In the genomic region with DNA sequence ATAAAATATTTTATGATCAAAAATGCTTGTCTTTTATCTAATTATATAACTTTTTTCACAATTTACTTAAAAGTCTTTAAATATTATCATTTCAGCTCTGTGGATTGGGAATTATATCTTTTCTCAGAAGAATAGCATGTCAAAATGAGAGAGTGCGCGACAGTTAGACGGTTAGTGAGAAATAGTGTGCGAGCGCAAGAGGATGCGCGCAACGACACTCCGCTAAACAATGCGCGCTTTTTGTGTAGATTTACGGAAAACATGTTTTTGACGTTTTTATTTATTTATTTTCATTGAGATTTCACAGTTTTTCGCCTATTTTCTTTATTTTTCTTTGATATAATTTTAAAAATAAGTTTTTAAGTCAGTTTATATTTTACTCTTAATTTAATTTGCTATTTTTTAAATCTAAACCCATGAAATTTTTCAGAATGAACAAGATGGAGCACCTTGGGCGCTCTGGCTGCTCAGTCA, we compare ENCODE assay signal across 2 worm cellular contexts.
TF ChIP-seq lines count a peak whose summit lies in the region.

Gene F02C12.3 (plus strand): TSS at position 424 of the 474 bp plus-strand sequence.

TF ChIP-seq in whole organism, L1 larva, 84 proteins besides CTCF, POLR2A, EP300 and RAD21 (continued from another document and continues in another):
- TF ChIP-seq mep-1 (tag; optimal IDR thresholded peaks at IDR 0.05; lab: Kevin White, UChicago) (peak; percentile 91), lin-13 (GFP tag; optimal IDR thresholded peaks at IDR 0.05; lab: Kevin White, UChicago) (peak; percentile 78), nhr-77 (tag; optimal IDR thresholded peaks at IDR 0.05; lab: Kevin White, UChicago) (peak; percentile 21), nhr-84 (tag; optimal IDR thresholded peaks at IDR 0.05; lab: Kevin White, UChicago) (no peak), C16A3.4 (tag; optimal IDR thresholded peaks at IDR 0.05; lab: Kevin White, UChicago) (peak; percentile 79), fkh-4 (tag; optimal IDR thresholded peaks at IDR 0.05; lab: Kevin White, UChicago; ENCODE audit: borderline replicate concordance) (peak; percentile 3), lir-3 (tag; optimal IDR thresholded peaks at IDR 0.05; lab: Kevin White, UChicago; ENCODE audit: poor library complexity) (peak; percentile 80), pag-3 (tag; optimal IDR thresholded peaks at IDR 0.05; lab: Kevin White, UChicago; ENCODE audit: borderline replicate concordance, insufficient read depth) (peak; percentile 16), ceh-8 (GFP tag; optimal IDR thresholded peaks at IDR 0.05; lab: Kevin White, UChicago) (peak; percentile 22), pqm-1 (tag; optimal IDR thresholded peaks at IDR 0.05; lab: Kevin White, UChicago) (no peak), ceh-90 (tag; optimal IDR thresholded peaks at IDR 0.05; lab: Kevin White, UChicago) (peak; percentile 26), fkh-8 (tag; optimal IDR thresholded peaks at IDR 0.05; lab: Kevin White, UChicago) (peak; percentile 79), sox-4 (tag; optimal IDR thresholded peaks at IDR 0.05; lab: Kevin White, UChicago) (peak; percentile 73), lin-14 (GFP tag; optimal IDR thresholded peaks at IDR 0.05; lab: Kevin White, UChicago) (peak; percentile 96), zip-4 (GFP tag; optimal IDR thresholded peaks at IDR 0.05; lab: Kevin White, UChicago) (peak; percentile 72), nhr-237 (tag; optimal IDR thresholded peaks at IDR 0.05; lab: Kevin White, UChicago) (peak; percentile 66), alr-1 (tag; optimal IDR thresholded peaks at IDR 0.05; lab: Kevin White, UChicago; ENCODE audit: borderline replicate concordance) (no peak), efl-3 (GFP tag; optimal IDR thresholded peaks at IDR 0.05; lab: Kevin White, UChicago) (no peak), aly-2 (tag; optimal IDR thresholded peaks at IDR 0.05; lab: Kevin White, UChicago) (peak; percentile 68), dsc-1 (tag; optimal IDR thresholded peaks at IDR 0.05; lab: Kevin White, UChicago) (peak; percentile 95), Y116A8C.19 (tag; optimal IDR thresholded peaks at IDR 0.05; lab: Kevin White, UChicago; ENCODE audit: borderline replicate concordance) (no peak), snu-23 (GFP tag; optimal IDR thresholded peaks at IDR 0.05; lab: Kevin White, UChicago) (peak; percentile 97), unc-62 (GFP tag; optimal IDR thresholded peaks at IDR 0.05; lab: Kevin White, UChicago) (no peak), nhr-12 (tag; optimal IDR thresholded peaks at IDR 0.05; lab: Kevin White, UChicago) (no peak), xbp-1 (tag; optimal IDR thresholded peaks at IDR 0.05; lab: Kevin White, UChicago) (peak; percentile 93), pax-3 (tag; optimal IDR thresholded peaks at IDR 0.05; lab: Kevin White, UChicago) (peak; percentile 60), lsy-2 (tag; optimal IDR thresholded peaks at IDR 0.05; lab: Kevin White, UChicago) (peak; percentile 89 to 91), nhr-19 (GFP tag; conservative IDR thresholded peaks at IDR 0.05; lab: Robert Waterston, UW) (peak; percentile 96), lin-15B (tag; optimal IDR thresholded peaks at IDR 0.05; lab: Kevin White, UChicago) (peak; percentile 82), sup-37 (GFP tag; optimal IDR thresholded peaks at IDR 0.05; lab: Kevin White, UChicago) (peak; percentile 56), tbx-2 (tag; optimal IDR thresholded peaks at IDR 0.05; lab: Kevin White, UChicago) (peak; percentile 94), zag-1 (tag; optimal IDR thresholded peaks at IDR 0.05; lab: Kevin White, UChicago) (no peak), hlh-17 (GFP tag; optimal IDR thresholded peaks at IDR 0.05; lab: Kevin White, UChicago; ENCODE audit: borderline replicate concordance) (no peak), nhr-85 (tag; lab: Kevin White, UChicago) (peak; percentile 97), aha-1 (tag; optimal IDR thresholded peaks at IDR 0.05; lab: Kevin White, UChicago) (no peak), lin-35 (GFP tag; optimal IDR thresholded peaks at IDR 0.05; lab: Kevin White, UChicago) (peak; percentile 75 to 86), hlh-4 (tag; optimal IDR thresholded peaks at IDR 0.05; lab: Kevin White, UChicago) (no peak), swsn-7 (tag; optimal IDR thresholded peaks at IDR 0.05; lab: Kevin White, UChicago) (peak; percentile 96), egl-27 (tag; optimal IDR thresholded peaks at IDR 0.05; lab: Kevin White, UChicago) (peak in 1 of 2 experiments; percentile 42), lin-39 (tag; optimal IDR thresholded peaks at IDR 0.05; lab: Kevin White, UChicago) (peak; percentile 85), nhr-90 (tag; optimal IDR thresholded peaks at IDR 0.05; lab: Kevin White, UChicago; ENCODE audit: poor library complexity) (peak; percentile 95), tlp-1 (tag; optimal IDR thresholded peaks at IDR 0.05; lab: Kevin White, UChicago) (no peak), irx-1 (tag; optimal IDR thresholded peaks at IDR 0.05; lab: Kevin White, UChicago) (peak; percentile 88), nhr-11 (tag; optimal IDR thresholded peaks at IDR 0.05; lab: Kevin White, UChicago) (peak; percentile 73), fos-1 (tag; optimal IDR thresholded peaks at IDR 0.05; lab: Kevin White, UChicago) (peak; percentile 83), grh-1 (GFP tag; IDR thresholded peaks at IDR 0.05; lab: Robert Waterston, UW) (peak; percentile 98), C04F5.9 (tag; optimal IDR thresholded peaks at IDR 0.05; lab: Kevin White, UChicago) (peak; percentile 56), ama-1 (optimal IDR thresholded peaks at IDR 0.05; lab: Kevin White, UChicago) (peak; percentile 9), rnt-1 (tag; optimal IDR thresholded peaks at IDR 0.05; lab: Kevin White, UChicago) (peak; percentile 91), nhr-76 (tag; optimal IDR thresholded peaks at IDR 0.05; lab: Kevin White, UChicago) (no peak), vab-15 (tag; optimal IDR thresholded peaks at IDR 0.05; lab: Kevin White, UChicago) (no peak), nhr-47 (tag; optimal IDR thresholded peaks at IDR 0.05; lab: Kevin White, UChicago) (peak; percentile 96), hpl-2 (GFP tag; optimal IDR thresholded peaks at IDR 0.05; lab: Kevin White, UChicago) (peak; percentile 85), elt-3 (tag; optimal IDR thresholded peaks at IDR 0.05; lab: Kevin White, UChicago) (peak in 3 of 6 experiments; percentile 17 to 89 (median 81)), ets-5 (GFP tag; IDR thresholded peaks at IDR 0.05; lab: Robert Waterston, UW) (no peak), ztf-4 (tag; optimal IDR thresholded peaks at IDR 0.05; lab: Kevin White, UChicago) (peak; percentile 60), sptf-1 (tag; optimal IDR thresholded peaks at IDR 0.05; lab: Kevin White, UChicago) (no peak), mdl-1 (tag; optimal IDR thresholded peaks at IDR 0.05; lab: Kevin White, UChicago) (peak in 1 of 2 experiments; percentile 82), unc-130 (tag; optimal IDR thresholded peaks at IDR 0.05; lab: Kevin White, UChicago) (peak; percentile 10), mef-2 (tag; optimal IDR thresholded peaks at IDR 0.05; lab: Kevin White, UChicago) (peak; percentile 81), unc-86 (tag; optimal IDR thresholded peaks at IDR 0.05; lab: Kevin White, UChicago) (peak; percentile 89), C34B4.2 (tag; optimal IDR thresholded peaks at IDR 0.05; lab: Kevin White, UChicago) (no peak)

TF ChIP-seq in whole organism, L3 larva, 47 proteins besides CTCF, POLR2A, EP300 and RAD21 (continued from another document):
- TF ChIP-seq jun-1 (tag; optimal IDR thresholded peaks at IDR 0.05; lab: Kevin White, UChicago) = peak; percentile 49
- peak; percentile 39 for TF ChIP-seq fkh-10 (GFP tag; optimal IDR thresholded peaks at IDR 0.05; lab: Kevin White, UChicago)
- TF ChIP-seq lin-39 (tag; optimal IDR thresholded peaks at IDR 0.05; lab: Kevin White, UChicago) = peak; percentile 41
- no peak for TF ChIP-seq fkh-2 (tag; optimal IDR thresholded peaks at IDR 0.05; lab: Kevin White, UChicago)
- peak; percentile 65 for TF ChIP-seq tbx-2 (tag; optimal IDR thresholded peaks at IDR 0.05; lab: Kevin White, UChicago)
- TF ChIP-seq hmg-11 (tag; optimal IDR thresholded peaks at IDR 0.05; lab: Kevin White, UChicago) = peak; percentile 74
- TF ChIP-seq elt-1 (tag; optimal IDR thresholded peaks at IDR 0.05; lab: Kevin White, UChicago) = peak; percentile 13
- peak; percentile 87 for TF ChIP-seq nfya-1 (tag; optimal IDR thresholded peaks at IDR 0.05; lab: Kevin White, UChicago; ENCODE audit: insufficient read depth)
- TF ChIP-seq pqm-1 (tag; optimal IDR thresholded peaks at IDR 0.05; lab: Kevin White, UChicago) = peak; percentile 36
- peak; percentile 37 for TF ChIP-seq elt-2 (tag; optimal IDR thresholded peaks at IDR 0.05; lab: Kevin White, UChicago)
- TF ChIP-seq ztf-4 (tag; optimal IDR thresholded peaks at IDR 0.05; lab: Kevin White, UChicago) = no peak
- TF ChIP-seq nhr-11 (tag; optimal IDR thresholded peaks at IDR 0.05; lab: Kevin White, UChicago) = no peak
- TF ChIP-seq lsy-12 (tag; optimal IDR thresholded peaks at IDR 0.05; lab: Kevin White, UChicago) = no peak
- peak; percentile 84 for TF ChIP-seq nhr-25 (tag; optimal IDR thresholded peaks at IDR 0.05; lab: Kevin White, UChicago)
- no peak for TF ChIP-seq fos-1 (tag; optimal IDR thresholded peaks at IDR 0.05; lab: Kevin White, UChicago)
- TF ChIP-seq nhr-28 (tag; optimal IDR thresholded peaks at IDR 0.05; lab: Kevin White, UChicago) = no peak
- TF ChIP-seq zag-1 (tag; optimal IDR thresholded peaks at IDR 0.05; lab: Kevin White, UChicago) = no peak
- no peak for TF ChIP-seq sea-2 (GFP tag; optimal IDR thresholded peaks at IDR 0.05; lab: Kevin White, UChicago)
- TF ChIP-seq unc-39 (tag; optimal IDR thresholded peaks at IDR 0.05; lab: Kevin White, UChicago) = no peak
- TF ChIP-seq nhr-43 (tag; optimal IDR thresholded peaks at IDR 0.05; lab: Kevin White, UChicago; ENCODE audit: poor library complexity, severe bottlenecking) = peak; percentile 64
- TF ChIP-seq aly-2 (tag; optimal IDR thresholded peaks at IDR 0.05; lab: Kevin White, UChicago) = no peak
- no peak for TF ChIP-seq elt-3 (tag; optimal IDR thresholded peaks at IDR 0.05; lab: Kevin White, UChicago)
- TF ChIP-seq ztf-11 (tag; optimal IDR thresholded peaks at IDR 0.05; lab: Kevin White, UChicago) = no peak
- peak; percentile 46 for TF ChIP-seq egl-5 (tag; optimal IDR thresholded peaks at IDR 0.05; lab: Kevin White, UChicago)
- peak; percentile 46 for TF ChIP-seq ceh-28 (tag; optimal IDR thresholded peaks at IDR 0.05; lab: Kevin White, UChicago)
- no peak for TF ChIP-seq nhr-67 (tag; optimal IDR thresholded peaks at IDR 0.05; lab: Kevin White, UChicago)
- TF ChIP-seq nhr-77 (tag; optimal IDR thresholded peaks at IDR 0.05; lab: Kevin White, UChicago) = no peak
- TF ChIP-seq mml-1 (tag; optimal IDR thresholded peaks at IDR 0.05; lab: Kevin White, UChicago) = no peak
